Fruit fly (Drosophila melanogaster): ENCODE results near the gene brwl.

The brwl gene

DNA sequence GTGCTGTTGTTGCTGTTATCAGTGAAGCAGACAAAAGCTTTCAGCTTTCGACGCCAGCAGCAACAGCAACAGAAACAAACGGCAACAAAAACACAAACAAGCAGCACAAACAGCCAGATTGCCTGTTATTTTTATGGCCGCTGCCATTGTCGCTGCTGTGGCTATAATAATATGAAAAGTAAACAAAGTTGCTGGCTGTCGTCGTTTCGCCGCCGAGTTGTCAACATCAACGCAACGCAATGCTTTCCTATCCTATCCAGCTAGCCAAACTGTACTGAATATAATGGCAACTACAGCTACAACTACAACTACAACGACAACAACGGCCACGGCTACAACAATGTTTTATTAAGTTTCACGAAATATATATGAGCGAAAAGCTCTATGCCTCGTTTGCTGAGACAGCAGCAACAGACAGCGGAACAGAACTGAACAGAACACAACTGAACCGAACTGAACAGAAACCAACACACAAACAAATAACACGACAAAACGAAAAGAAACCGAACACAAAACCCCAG lies 2.0 kb downstream of the brwl start (continued):
- TF ChIP-seq Trl (optimal IDR thresholded peaks at IDR 0.05) (peak in 1 of 2 experiments; percentile 7), Trl (GFP tag; optimal IDR thresholded peaks at IDR 0.05) (no peak), CG1603 (tag; optimal IDR thresholded peaks at IDR 0.05) (peak; percentile 37), CG12391 (tag; optimal IDR thresholded peaks at IDR 0.05) (no peak), Asciz (GFP tag; optimal IDR thresholded peaks at IDR 0.05) (peak; percentile 68), Xrp1 (GFP tag; IDR thresholded peaks at IDR 0.05) (0 out of 2 replicates have a peak, but pooled peaks have one; percentile 41), CrebB (tag; optimal IDR thresholded peaks at IDR 0.05) (peak; percentile 60), CG6683 (GFP tag; optimal IDR thresholded peaks at IDR 0.05) (no peak), CG17359 (tag; optimal IDR thresholded peaks at IDR 0.05) (peak; percentile 54), caup (GFP tag; optimal IDR thresholded peaks at IDR 0.05; ENCODE audit: severe bottlenecking) (peak; percentile 27), CG31365 (tag; optimal IDR thresholded peaks at IDR 0.05) (peak; percentile 27), MBD-R2 (GFP tag; IDR thresholded peaks at IDR 0.05) (no peak), so (GFP tag; IDR thresholded peaks at IDR 0.05) (peak; percentile 50; the same call in 2 of the 3 replicates), CG34376 (GFP tag; optimal IDR thresholded peaks at IDR 0.05) (peak; percentile 46), Dek (tag; optimal IDR thresholded peaks at IDR 0.05) (peak; percentile 10), HHEX (GFP tag; optimal IDR thresholded peaks at IDR 0.05) (peak; percentile 40), CG15011 (GFP tag; optimal IDR thresholded peaks at IDR 0.05) (peak; percentile 41), Abd-B (GFP tag; optimal IDR thresholded peaks at IDR 0.05) (peak; percentile 15), sens (GFP tag) (peak; percentile 68), z (GFP tag; IDR thresholded peaks at IDR 0.05) (no peak), CG4404 (GFP tag; IDR thresholded peaks at IDR 0.05) (no peak), CG2116 (GFP tag; optimal IDR thresholded peaks at IDR 0.05) (no peak), CG13296 (GFP tag; optimal IDR thresholded peaks at IDR 0.05) (peak; percentile 68), CG17186 (GFP tag; optimal IDR thresholded peaks at IDR 0.05) (no peak), exex (tag; optimal IDR thresholded peaks at IDR 0.05) (no peak), odd (GFP tag; optimal IDR thresholded peaks at IDR 0.05) (peak; percentile 45), sd (tag; optimal IDR thresholded peaks at IDR 0.05) (peak; percentile 59), CG14014 (GFP tag; IDR thresholded peaks at IDR 0.05) (peak; percentile 68; the same call in 1 of the 2 replicates), CG10431 (GFP tag; optimal IDR thresholded peaks at IDR 0.05) (peak; percentile 31), CG17385 (GFP tag; optimal IDR thresholded peaks at IDR 0.05) (peak; percentile 39), CG12104 (GFP tag; optimal IDR thresholded peaks at IDR 0.05) (peak; percentile 19), sqz (GFP tag; optimal IDR thresholded peaks at IDR 0.05) (peak; percentile 12), CG2712 (tag; optimal IDR thresholded peaks at IDR 0.05) (no peak), CG3281 (GFP tag; optimal IDR thresholded peaks at IDR 0.05) (peak; percentile 29), CG2678 (tag; optimal IDR thresholded peaks at IDR 0.05) (peak; percentile 38), CG8290 (GFP tag; optimal IDR thresholded peaks at IDR 0.05) (no peak), CG8290 (tag; optimal IDR thresholded peaks at IDR 0.05) (peak in 1 of 2 experiments; percentile 76), HLH3B (GFP tag; IDR thresholded peaks at IDR 0.05) (peak; percentile 17; the same call in 1 of the 2 replicates), Oaz (GFP tag; IDR thresholded peaks at IDR 0.05) (no peak), her (GFP tag; optimal IDR thresholded peaks at IDR 0.05) (peak; percentile 21), CG33557 (GFP tag; optimal IDR thresholded peaks at IDR 0.05) (no peak), lab (GFP tag; optimal IDR thresholded peaks at IDR 0.05) (peak; percentile 50), chinmo (GFP tag; IDR thresholded peaks at IDR 0.05; ENCODE audit: partially characterized antibody) (peak; percentile 11; the same call in 1 of the 4 replicates), CG33213 (GFP tag; optimal IDR thresholded peaks at IDR 0.05) (peak; percentile 3), CG31224 (GFP tag; IDR thresholded peaks at IDR 0.05) (no peak), Sox100B (GFP tag; optimal IDR thresholded peaks at IDR 0.05) (peak; percentile 28), gcm (GFP tag; optimal IDR thresholded peaks at IDR 0.05) (peak; percentile 39), CG4820 (GFP tag; optimal IDR thresholded peaks at IDR 0.05) (no peak), onecut (GFP tag; IDR thresholded peaks at IDR 0.05) (no peak; the same call in 1 of the 2 replicates), CG15269 (tag; optimal IDR thresholded peaks at IDR 0.05) (peak; percentile 35)
